Fruit fly (Drosophila melanogaster) whole organism, embryonic: ENCODE results near the gene Pdhb.
A peak's percentile ranks its signal among the peaks of the same experiment; 100 is the strongest.

ENCODE experiments used
- Abd-B ChIP-seq: fragments of 200-800 bp; sonication (Bioruptor generic); optimal IDR thresholded peaks from 2 replicates; lab custom pipeline; 2018; ENCODE audit warnings: missing biosample characterization, mild to moderate bottlenecking, missing genetic modification characterization, moderate library complexity
- Bdp1 ChIP-seq: fragments of 200-800 bp; sonication (Bioruptor generic); optimal IDR thresholded peaks from 3 replicates; lab custom pipeline; 2016; ENCODE audit warnings: missing biosample characterization, missing genetic modification characterization
- CG11696 ChIP-seq: fragments of 200-800 bp; sonication (Bioruptor generic); IDR thresholded peaks from 2 replicates; pipeline ENCODE4 v1.3.6; 2022; ENCODE audit warnings: missing biosample characterization, missing genetic modification characterization
- CG12769 ChIP-seq: fragments of 200-800 bp; sonication (Bioruptor generic); optimal IDR thresholded peaks from 2 replicates; lab custom pipeline; 2019; ENCODE audit warnings: missing biosample characterization, mild to moderate bottlenecking, missing genetic modification characterization, moderate library complexity
- CG13296 ChIP-seq: fragments of 200-800 bp; sonication (Bioruptor generic); optimal IDR thresholded peaks from 3 replicates; lab custom pipeline; 2018; ENCODE audit warnings: missing biosample characterization, mild to moderate bottlenecking, missing genetic modification characterization
- CG15011 ChIP-seq: fragments of 200-800 bp; sonication (Bioruptor generic); optimal IDR thresholded peaks from 3 replicates; lab custom pipeline; 2018; ENCODE audit warnings: missing biosample characterization, mild to moderate bottlenecking, missing genetic modification characterization
- CG16779 ChIP-seq: fragments of 200-800 bp; sonication (Bioruptor generic); IDR thresholded peaks from 2 replicates; pipeline ENCODE4 v1.3.6; 2022; ENCODE audit warnings: missing biosample characterization, missing genetic modification characterization
- CG17568 ChIP-seq: fragments of 200-800 bp; sonication (Bioruptor generic); optimal IDR thresholded peaks from 2 replicates; lab custom pipeline; 2018; ENCODE audit warnings: missing biosample characterization, mild to moderate bottlenecking, missing genetic modification characterization, moderate library complexity
- CG17912 ChIP-seq: fragments of 200-800 bp; sonication (Bioruptor generic); optimal IDR thresholded peaks from 2 replicates; lab custom pipeline; 2018; ENCODE audit warnings: missing biosample characterization, mild to moderate bottlenecking, missing genetic modification characterization
- CG2129 ChIP-seq: fragments of 200-800 bp; sonication (Bioruptor generic); IDR thresholded peaks from 2 replicates; pipeline ENCODE4 v1.3.6; 2022; ENCODE audit warnings: missing biosample characterization, missing genetic modification characterization; ENCODE audit not compliant: partially characterized antibody
- CG30020 ChIP-seq: fragments of 200-800 bp; optimal IDR thresholded peaks from 2 replicates; lab custom pipeline; 2019; ENCODE audit warnings: missing biosample characterization, mild to moderate bottlenecking, missing genetic modification characterization, moderate library complexity
- CG3163 ChIP-seq: fragments of 200-800 bp; sonication (Bioruptor generic); optimal IDR thresholded peaks from 3 replicates; lab custom pipeline; 2016; ENCODE audit warnings: missing biosample characterization, missing genetic modification characterization
- CG33213 ChIP-seq: fragments of 200-800 bp; sonication (Bioruptor generic); optimal IDR thresholded peaks from 3 replicates; lab custom pipeline; 2016; ENCODE audit warnings: missing biosample characterization, missing genetic modification characterization
- CG34376 ChIP-seq: fragments of 200-800 bp; sonication (Bioruptor generic); optimal IDR thresholded peaks from 2 replicates; lab custom pipeline; 2018; ENCODE audit warnings: missing biosample characterization, mild to moderate bottlenecking, missing genetic modification characterization
- CG3847 ChIP-seq: fragments of 200-800 bp; sonication (Bioruptor generic); IDR thresholded peaks from 2 replicates; pipeline ENCODE4 v1.3.6; 2022; ENCODE audit warnings: missing biosample characterization, missing genetic modification characterization
- CG6813 ChIP-seq: fragments of 200-800 bp; sonication (Bioruptor generic); optimal IDR thresholded peaks from 2 replicates; lab custom pipeline; 2017; ENCODE audit warnings: missing biosample characterization, missing genetic modification characterization, mild to moderate bottlenecking, moderate library complexity, missing genetic modification reagents
- CG7745 ChIP-seq: fragments of 200-800 bp; sonication (Bioruptor generic); optimal IDR thresholded peaks from 2 replicates; lab custom pipeline; 2018; ENCODE audit warnings: missing biosample characterization, mild to moderate bottlenecking, missing genetic modification characterization, moderate library complexity
- CG7839 ChIP-seq: fragments of 200-800 bp; sonication (Bioruptor generic); optimal IDR thresholded peaks from 3 replicates; lab custom pipeline; 2018; ENCODE audit warnings: missing biosample characterization, mild to moderate bottlenecking, missing genetic modification characterization, moderate library complexity
- CG8478 ChIP-seq: fragments of >200 bp; optimal IDR thresholded peaks from 2 replicates; lab custom pipeline; 2018
- CG8765 ChIP-seq: fragments of 200-800 bp; sonication (Bioruptor generic); IDR thresholded peaks from 2 replicates; pipeline ENCODE4 v1.3.6; 2022; ENCODE audit warnings: missing biosample characterization, missing genetic modification characterization
- CG9609 ChIP-seq: fragments of 200-800 bp; sonication (Bioruptor generic); optimal IDR thresholded peaks from 3 replicates; lab custom pipeline; 2016; ENCODE audit warnings: missing biosample characterization, missing genetic modification characterization
- CG9932 ChIP-seq: fragments of 200-800 bp; sonication (Bioruptor generic); IDR thresholded peaks from 2 replicates; pipeline ENCODE4 v1.3.6; 2022; ENCODE audit warnings: missing biosample characterization, missing genetic modification characterization
- Hand ChIP-seq: fragments of 200-800 bp; sonication (Bioruptor generic); optimal IDR thresholded peaks from 2 replicates; lab custom pipeline; 2017; ENCODE audit warnings: mild to moderate bottlenecking, missing biosample characterization, missing genetic modification reagents, missing genetic modification characterization
- HmgD ChIP-seq: fragments of 200-800 bp; sonication (Bioruptor generic); optimal IDR thresholded peaks from 3 replicates; lab custom pipeline; 2016; ENCODE audit warnings: missing biosample characterization, missing genetic modification characterization
- Mad ChIP-seq: fragments of 200-800 bp; sonication (Bioruptor generic); optimal IDR thresholded peaks from 2 replicates; lab custom pipeline; 2016; ENCODE audit warnings: missing biosample characterization, missing genetic modification characterization
- Max ChIP-seq: fragments of 200-800 bp; sonication (Bioruptor generic); optimal IDR thresholded peaks from 2 replicates; lab custom pipeline; 2016; ENCODE audit warnings: missing biosample characterization, mild to moderate bottlenecking, missing genetic modification characterization
- Med ChIP-seq: fragments of 200-800 bp; sonication (Bioruptor generic); peaks from one replicate; lab custom pipeline; 2016; ENCODE audit warnings: missing biosample characterization, missing genetic modification characterization, mild to moderate bottlenecking, inconsistent platforms, moderate library complexity
- ase ChIP-seq: fragments of 200-800 bp; sonication (Bioruptor generic); IDR thresholded peaks from 3 replicates; pipeline ENCODE4 v1.3.6; 2022; ENCODE audit warnings: missing biosample characterization, missing genetic modification characterization
- dysf ChIP-seq: fragments of 200-800 bp; sonication (Bioruptor generic); IDR thresholded peaks from 3 replicates; pipeline ENCODE4 v1.3.6; 2022; ENCODE audit warnings: missing biosample characterization, missing genetic modification characterization
- ems ChIP-seq: fragments of 200-800 bp; sonication (Bioruptor generic); optimal IDR thresholded peaks from 3 replicates; lab custom pipeline; 2016; ENCODE audit warnings: missing biosample characterization, missing genetic modification characterization
- ewg ChIP-seq: fragments of 200-800 bp; sonication (Bioruptor generic); optimal IDR thresholded peaks from 3 replicates; lab custom pipeline; 2017; ENCODE audit warnings: mild to moderate bottlenecking, missing biosample characterization, missing genetic modification reagents, missing genetic modification characterization
- eyg ChIP-seq: fragments of 200-800 bp; sonication (Bioruptor generic); optimal IDR thresholded peaks from 3 replicates; lab custom pipeline; 2016; ENCODE audit warnings: missing biosample characterization, missing genetic modification characterization
- grn ChIP-seq: fragments of 200-800 bp; sonication (Bioruptor generic); optimal IDR thresholded peaks from 3 replicates; lab custom pipeline; 2017; ENCODE audit warnings: missing biosample characterization, missing genetic modification characterization
- klu ChIP-seq: fragments of 200-800 bp; sonication (Bioruptor generic); IDR thresholded peaks from 2 replicates; pipeline ENCODE4 v1.3.6; 2022; ENCODE audit warnings: missing biosample characterization, missing genetic modification characterization
- lov ChIP-seq, 2 experiments: fragments of 200-800 bp in 1 of 2; fragments of >200 bp in 1 of 2; sonication (Bioruptor generic) in 1 of 2; IDR thresholded peaks in 1 of 2; optimal IDR thresholded peaks in 1 of 2; 2 replicates in 1 of 2; 3 replicates in 1 of 2; pipeline versions ENCODE4 v1.3.6 to Lab custom; 2017 to 2022; ENCODE audit warnings: missing biosample characterization in 1 of 2, missing genetic modification characterization in 1 of 2
- nerfin-2 ChIP-seq: fragments of 200-800 bp; sonication (Bioruptor generic); IDR thresholded peaks from 2 replicates; pipeline ENCODE4 v1.3.6; 2022; ENCODE audit warnings: missing biosample characterization, missing genetic modification characterization; ENCODE audit not compliant: partially characterized antibody
- pan ChIP-seq, 4 experiments: fragments of >200 bp in 3 of 4; fragments of 200-800 bp in 1 of 4; sonication (Bioruptor generic) in 1 of 4; optimal IDR thresholded peaks in 3 of 4; IDR thresholded peaks in 1 of 4; 2 replicates each; pipeline versions ENCODE4 v1.3.6 to Lab custom; 2017 to 2022; ENCODE audit warnings: missing biosample characterization in 2 of 4, missing genetic modification characterization in 2 of 4, mixed read lengths in 1 of 4
- pfk ChIP-seq: fragments of 200-800 bp; sonication (Bioruptor generic); optimal IDR thresholded peaks from 2 replicates; lab custom pipeline; 2018; ENCODE audit warnings: missing biosample characterization, mild to moderate bottlenecking, missing genetic modification characterization, moderate library complexity
- phol ChIP-seq: fragments of 200-800 bp; sonication (Bioruptor generic); optimal IDR thresholded peaks from 3 replicates; lab custom pipeline; 2018; ENCODE audit warnings: missing biosample characterization, mild to moderate bottlenecking, missing genetic modification characterization, moderate library complexity
- repo ChIP-seq: fragments of 200-800 bp; sonication (Bioruptor generic); optimal IDR thresholded peaks from 2 replicates; lab custom pipeline; 2016; ENCODE audit warnings: missing biosample characterization, missing genetic modification characterization
- run ChIP-seq: fragments of 200-800 bp; sonication (Bioruptor generic); optimal IDR thresholded peaks from 3 replicates; lab custom pipeline; 2018; ENCODE audit warnings: missing biosample characterization, mild to moderate bottlenecking, missing genetic modification characterization
- sens-2 ChIP-seq: fragments of 200-800 bp; sonication (Bioruptor generic); IDR thresholded peaks from 2 replicates; pipeline ENCODE4 v1.3.6; 2022; ENCODE audit warnings: missing biosample characterization, missing genetic modification characterization
- shn ChIP-seq: fragments of 200-800 bp; sonication (Bioruptor generic); optimal IDR thresholded peaks from 3 replicates; lab custom pipeline; 2016; ENCODE audit warnings: missing biosample characterization, missing genetic modification characterization
- slou ChIP-seq: fragments of 200-800 bp; sonication (Bioruptor generic); optimal IDR thresholded peaks from 3 replicates; lab custom pipeline; 2016; ENCODE audit warnings: missing biosample characterization, missing genetic modification characterization
- slp2 ChIP-seq: fragments of 200-800 bp; sonication (Bioruptor generic); optimal IDR thresholded peaks from 2 replicates; lab custom pipeline; 2016; ENCODE audit warnings: missing biosample characterization, missing genetic modification characterization
- sob ChIP-seq: fragments of 200-800 bp; sonication (Bioruptor generic); IDR thresholded peaks from 2 replicates; pipeline ENCODE4 v1.3.6; 2022; ENCODE audit warnings: missing biosample characterization, missing genetic modification characterization
- ssp ChIP-seq: fragments of 200-800 bp; sonication (Bioruptor generic); IDR thresholded peaks from 2 replicates; pipeline ENCODE4 v1.3.6; 2022; ENCODE audit warnings: missing biosample characterization, missing genetic modification characterization
- stwl ChIP-seq: fragments of 200-800 bp; sonication (Bioruptor generic); optimal IDR thresholded peaks from 3 replicates; lab custom pipeline; 2018; ENCODE audit warnings: missing biosample characterization, mild to moderate bottlenecking, missing genetic modification characterization, moderate library complexity
- ttk ChIP-seq: fragments of 200-800 bp; sonication (Bioruptor generic); IDR thresholded peaks from 2 replicates; pipeline ENCODE4 v2.1.2; 2022; ENCODE audit warnings: missing biosample characterization, missing genetic modification characterization
- z ChIP-seq: fragments of 200-800 bp; sonication (Bioruptor generic); IDR thresholded peaks from 3 replicates; pipeline ENCODE4 v1.3.6; 2022; ENCODE audit warnings: missing biosample characterization, missing genetic modification characterization

Pdhb gene

DNA sequence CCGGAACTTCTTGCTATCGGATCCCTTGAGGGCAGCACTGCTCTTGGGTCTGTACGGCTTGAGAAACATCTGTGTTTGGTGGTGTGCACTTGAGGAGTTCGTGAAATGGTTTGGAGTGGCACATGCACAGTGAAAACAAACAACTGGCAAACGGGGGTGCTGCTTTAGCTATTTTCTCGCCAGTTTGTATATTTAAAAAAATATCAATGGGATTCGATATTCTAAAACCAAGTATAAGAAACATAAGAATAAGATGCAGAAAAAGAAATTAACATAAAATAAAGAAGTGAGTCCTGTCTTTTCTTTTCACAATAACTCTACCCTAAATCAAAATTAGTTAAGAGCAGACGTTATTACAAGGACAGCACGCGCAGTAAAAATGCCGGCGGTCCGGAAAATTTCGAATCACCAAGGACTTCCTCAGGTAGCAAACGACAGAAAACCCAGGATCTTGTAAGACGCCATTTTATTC lies 38.8 kb downstream of the Pdhb start, which contains the start of gene eIF2D (continued):
- TF ChIP-seq CG30020 (tag; lab: Kevin White, UChicago) (peak; percentile 20), eyg (no peak), Mad (GFP tag; lab: Kevin White, UChicago) (peak; percentile 42), CG34376 (GFP tag; lab: Kevin White, UChicago) (peak; percentile 46), nerfin-2 (GFP tag; lab: Robert Waterston, UW) (no peak), CG8765 (GFP tag; lab: Robert Waterston, UW) (no peak), Max (GFP tag; lab: Kevin White, UChicago) (peak; percentile 58), CG33213 (GFP tag; lab: Kevin White, UChicago) (no peak), CG3847 (peak; percentile 30; the same call in 1 of the 2 replicates), CG17568 (GFP tag; lab: Kevin White, UChicago) (no peak), CG9932 (GFP tag; lab: Robert Waterston, UW) (peak; percentile 62), HmgD (GFP tag; lab: Kevin White, UChicago) (peak; percentile 20), dysf (GFP tag; lab: Robert Waterston, UW) (peak; percentile 66; the same call in 2 of the 3 replicates), Abd-B (no peak), CG12769 (tag; lab: Kevin White, UChicago) (peak; percentile 36), CG16779 (GFP tag; lab: Robert Waterston, UW) (0 out of 2 replicates have a peak, but pooled peaks have one; percentile 14), CG7745 (no peak), CG11696 (GFP tag; lab: Robert Waterston, UW) (peak; percentile 47), Med (peak; percentile 87), klu (GFP tag; lab: Robert Waterston, UW) (no peak), pfk (GFP tag; lab: Kevin White, UChicago) (no peak), repo (no peak), ewg (GFP tag; lab: Kevin White, UChicago) (peak; percentile 16), stwl (tag; lab: Kevin White, UChicago) (no peak), CG13296 (GFP tag; lab: Kevin White, UChicago) (peak; percentile 62), run (no peak), CG2129 (no peak), CG8478 (lab: Kevin White, UChicago) (no peak), CG3163 (GFP tag; lab: Kevin White, UChicago) (no peak), sob (GFP tag; lab: Robert Waterston, UW) (peak; percentile 51; the same call in 1 of the 2 replicates), Hand (no peak), phol (tag; lab: Kevin White, UChicago) (peak; percentile 85), Bdp1 (GFP tag; lab: Kevin White, UChicago) (peak; percentile 20), sens-2 (GFP tag; lab: Robert Waterston, UW) (peak; percentile 40; the same call in 1 of the 2 replicates), CG6813 (GFP tag; lab: Kevin White, UChicago) (peak; percentile 59), CG15011 (no peak), CG7839 (peak; percentile 67), grn (GFP tag; lab: Kevin White, UChicago) (no peak), ttk (GFP tag; lab: Robert Waterston, UW) (peak; percentile 62), ssp (GFP tag; lab: Robert Waterston, UW) (no peak), slou (GFP tag; lab: Kevin White, UChicago) (no peak), CG17912 (GFP tag; lab: Kevin White, UChicago) (no peak), ase (GFP tag; lab: Robert Waterston, UW) (no peak), shn (no peak), lov (optimal IDR thresholded peaks at IDR 0.05; lab: Kevin White, UChicago) (no peak), lov (GFP tag; IDR thresholded peaks at IDR 0.05; lab: Robert Waterston, UW) (0 out of 3 replicates have a peak, but pooled peaks have one; percentile 4), z (no peak), slp2 (GFP tag; lab: Kevin White, UChicago) (peak; percentile 58), pan (optimal IDR thresholded peaks at IDR 0.05; lab: Kevin White, UChicago) (no peak), pan (GFP tag; optimal IDR thresholded peaks at IDR 0.05 in 1 of 2, IDR thresholded peaks at IDR 0.05 in 1 of 2) (peak in 1 of 2 experiments; percentile 72), CG9609 (GFP tag; lab: Kevin White, UChicago) (no peak), ems (GFP tag; lab: Kevin White, UChicago) (peak; percentile 27)
